Worm (Caenorhabditis elegans): ENCODE data around the gene C28H8.3.

Gene C28H8.3

DNA sequence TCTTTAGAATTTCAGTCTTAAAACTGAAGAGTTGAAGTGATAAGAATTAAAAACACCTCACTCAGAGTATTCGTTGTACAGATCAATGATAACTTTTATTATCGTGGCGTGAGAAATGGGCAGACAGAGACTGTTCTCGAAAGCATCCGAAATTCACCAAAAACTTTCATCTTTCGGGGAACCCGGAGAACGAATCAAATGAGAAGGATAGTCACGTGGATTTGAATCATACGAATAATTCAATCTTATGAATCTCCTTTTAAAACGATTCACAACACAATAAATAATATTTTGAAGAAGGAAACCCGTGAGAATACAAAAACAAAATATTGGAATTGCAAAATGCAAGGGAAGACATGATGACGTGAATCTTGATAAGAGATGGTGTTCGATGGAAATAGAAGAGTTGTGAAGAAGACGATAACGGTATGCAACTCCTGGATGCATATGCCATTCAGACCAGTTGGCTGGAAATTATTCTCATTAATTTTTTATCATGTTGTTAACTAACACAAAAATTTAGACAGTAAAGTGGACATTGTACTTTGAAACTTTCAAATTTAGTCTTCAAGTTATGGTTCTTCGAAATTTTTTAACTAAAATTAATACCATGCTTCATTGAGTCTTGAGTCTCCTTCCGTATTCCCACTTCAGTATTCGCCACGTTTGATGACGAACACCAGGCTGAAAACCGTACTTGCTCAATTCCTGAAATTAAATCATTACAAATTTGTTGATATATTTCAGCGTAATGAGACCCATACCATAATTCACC is 31.4 kb upstream of the C28H8.3 start:
- peak; percentile 38 for TF ChIP-seq nhr-85 (tag)
- TF ChIP-seq efl-1 (optimal IDR thresholded peaks at IDR 0.05), result no peak
- peak in 1 of 2 experiments; percentile 78 for TF ChIP-seq efl-1 (GFP tag; optimal IDR thresholded peaks at IDR 0.05 in 1 of 2)
- TF ChIP-seq nhr-90 (tag; optimal IDR thresholded peaks at IDR 0.05; ENCODE audit: poor library complexity), result peak; percentile 58
- TF ChIP-seq nhr-20 (tag; optimal IDR thresholded peaks at IDR 0.05), result peak; percentile 63
- TF ChIP-seq nhr-11 (tag; optimal IDR thresholded peaks at IDR 0.05), result no peak
- TF ChIP-seq blmp-1 (tag; optimal IDR thresholded peaks at IDR 0.05), result peak; percentile 90
- TF ChIP-seq tlp-1 (tag; optimal IDR thresholded peaks at IDR 0.05), result no peak
- TF ChIP-seq nhr-237 (tag; optimal IDR thresholded peaks at IDR 0.05), result no peak
- no peak for TF ChIP-seq Y116A8C.19 (tag; optimal IDR thresholded peaks at IDR 0.05; ENCODE audit: borderline replicate concordance)
- TF ChIP-seq grh-1 (GFP tag; IDR thresholded peaks at IDR 0.05), result peak; percentile 26; the same call in 1 of the 2 replicates
- TF ChIP-seq lin-14 (GFP tag; optimal IDR thresholded peaks at IDR 0.05), result peak; percentile 31
- no peak for TF ChIP-seq lin-13 (GFP tag; optimal IDR thresholded peaks at IDR 0.05)
- peak; percentile 21 for TF ChIP-seq mep-1 (tag; optimal IDR thresholded peaks at IDR 0.05)
- TF ChIP-seq nhr-19 (GFP tag; conservative IDR thresholded peaks at IDR 0.05), result peak; percentile 27
- TF ChIP-seq lin-35 (GFP tag; optimal IDR thresholded peaks at IDR 0.05), result peak in 1 of 2 experiments; percentile 62
- TF ChIP-seq unc-98 (GFP tag; IDR thresholded peaks at IDR 0.05), result no peak
- TF ChIP-seq mdl-1 (tag; optimal IDR thresholded peaks at IDR 0.05), result peak in 1 of 2 experiments; percentile 0
- TF ChIP-seq nhr-76 (tag; optimal IDR thresholded peaks at IDR 0.05), result no peak
- no peak for TF ChIP-seq F16B12.6 (tag; optimal IDR thresholded peaks at IDR 0.05)
- no peak for TF ChIP-seq pag-3 (tag; optimal IDR thresholded peaks at IDR 0.05; ENCODE audit: borderline replicate concordance, insufficient read depth)
- peak; percentile 65 for TF ChIP-seq snu-23 (GFP tag; optimal IDR thresholded peaks at IDR 0.05)
- TF ChIP-seq elt-3 (tag; optimal IDR thresholded peaks at IDR 0.05), result peak in 4 of 6 experiments; percentile 10 to 61 (median 28)
- no peak for TF ChIP-seq mef-2 (tag; optimal IDR thresholded peaks at IDR 0.05)
- TF ChIP-seq pqm-1 (tag; optimal IDR thresholded peaks at IDR 0.05), result no peak
- no peak for TF ChIP-seq vab-15 (tag; optimal IDR thresholded peaks at IDR 0.05)
- TF ChIP-seq elt-2 (tag; optimal IDR thresholded peaks at IDR 0.05), result peak; percentile 38
- no peak for TF ChIP-seq zip-4 (GFP tag; optimal IDR thresholded peaks at IDR 0.05)
- peak; percentile 73 for TF ChIP-seq nhr-71 (tag; optimal IDR thresholded peaks at IDR 0.05)
- TF ChIP-seq ama-1 (optimal IDR thresholded peaks at IDR 0.05), result no peak
- no peak for TF ChIP-seq fos-1 (tag; optimal IDR thresholded peaks at IDR 0.05)
- no peak for TF ChIP-seq sptf-1 (tag; optimal IDR thresholded peaks at IDR 0.05)

DNA sequence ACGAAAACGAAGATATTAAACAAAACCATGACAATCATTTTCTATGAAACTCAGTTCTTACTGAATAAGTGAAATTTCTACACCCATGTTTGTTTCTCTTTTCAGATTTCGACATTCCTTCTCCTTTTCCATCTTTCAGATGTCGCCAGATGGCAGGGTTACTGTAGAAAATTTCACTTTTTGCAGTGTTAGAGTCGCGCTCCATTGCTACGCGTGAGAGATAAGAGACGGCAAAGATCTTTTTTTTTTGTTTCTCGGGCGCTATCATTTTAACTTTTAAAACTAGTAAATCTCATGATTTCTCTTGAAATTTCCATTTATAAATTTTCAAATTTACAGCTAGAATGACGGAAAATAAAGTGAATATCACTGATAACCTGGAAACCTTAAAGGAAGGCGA is 30.3 kb upstream of the C28H8.3 start, which contains the start of the genes mig-21 and F01F1.2:
TSS of gene mig-21 (minus strand) at position 166 of the 400 bp plus-strand sequence.
TSS of gene F01F1.2 (plus strand) at position 340 of the 400 bp plus-strand sequence.
- no peak for TF ChIP-seq zip-4 (GFP tag; optimal IDR thresholded peaks at IDR 0.05)
- TF ChIP-seq efl-1 (optimal IDR thresholded peaks at IDR 0.05), result no peak
- peak in 1 of 2 experiments; percentile 82 for TF ChIP-seq efl-1 (GFP tag; optimal IDR thresholded peaks at IDR 0.05 in 1 of 2)
- TF ChIP-seq sup-37 (GFP tag; optimal IDR thresholded peaks at IDR 0.05), result no peak
- peak in 1 of 3 experiments; percentile 16 for TF ChIP-seq dpl-1 (GFP tag; optimal IDR thresholded peaks at IDR 0.05)
- peak in 1 of 2 experiments; percentile 87 for TF ChIP-seq lsy-2 (tag; optimal IDR thresholded peaks at IDR 0.05)
- peak; percentile 96 for TF ChIP-seq blmp-1 (tag; optimal IDR thresholded peaks at IDR 0.05)
- no peak for TF ChIP-seq ets-5 (GFP tag; IDR thresholded peaks at IDR 0.05)
- no peak for TF ChIP-seq mdl-1 (tag; optimal IDR thresholded peaks at IDR 0.05)

- TF ChIP-seq egl-13 (tag; optimal IDR thresholded peaks at IDR 0.05) (no peak), unc-62 (GFP tag; optimal IDR thresholded peaks at IDR 0.05) (no peak), lin-35 (GFP tag; optimal IDR thresholded peaks at IDR 0.05) (peak; percentile 14 to 44), jun-1 (tag; optimal IDR thresholded peaks at IDR 0.05) (no peak), Y116A8C.19 (tag; optimal IDR thresholded peaks at IDR 0.05; ENCODE audit: borderline replicate concordance) (no peak), dsc-1 (tag; optimal IDR thresholded peaks at IDR 0.05) (no peak), fkh-8 (tag; optimal IDR thresholded peaks at IDR 0.05) (no peak), nhr-47 (tag; optimal IDR thresholded peaks at IDR 0.05) (peak; percentile 35), swsn-7 (tag; optimal IDR thresholded peaks at IDR 0.05) (no peak), ceh-82 (tag; optimal IDR thresholded peaks at IDR 0.05) (peak in 1 of 3 experiments; percentile 32), sox-4 (tag; optimal IDR thresholded peaks at IDR 0.05) (no peak), elt-2 (tag; optimal IDR thresholded peaks at IDR 0.05) (no peak), aly-2 (tag; optimal IDR thresholded peaks at IDR 0.05) (no peak), mep-1 (tag; optimal IDR thresholded peaks at IDR 0.05) (no peak), nhr-71 (tag; optimal IDR thresholded peaks at IDR 0.05) (peak; percentile 44), C16A3.4 (tag; optimal IDR thresholded peaks at IDR 0.05) (peak; percentile 33)
Measured at ce11 chrIII:5879291-5879968, 29.1 kb upstream of the C28H8.3 start, which contains the start of gene hpo-10. Gene hpo-10 (plus strand): TSS chrIII:5879489.
